Fruit fly (Drosophila melanogaster): ENCODE data around the gene Ipo9.
A peak's percentile ranks its signal among the peaks of the same experiment; 100 is the strongest.

The Ipo9 gene

dm6 chr3R:11437528-11437927 is 25.2 kb downstream of the Ipo9 start, which contains the start of gene CG17230:
Gene CG17230, plus strand, starts transcription at chr3R:11437785.
- no peak for TF ChIP-seq ey (GFP tag; optimal IDR thresholded peaks at IDR 0.05)
- TF ChIP-seq brk (GFP tag; optimal IDR thresholded peaks at IDR 0.05) = no peak
- TF ChIP-seq usp (GFP tag; optimal IDR thresholded peaks at IDR 0.05) = no peak
- TF ChIP-seq Hr78 (GFP tag; optimal IDR thresholded peaks at IDR 0.05) = no peak
- TF ChIP-seq Sp1 (GFP tag; optimal IDR thresholded peaks at IDR 0.05) = no peak
- TF ChIP-seq h (GFP tag; optimal IDR thresholded peaks at IDR 0.05) = no peak
- no peak for TF ChIP-seq lola (GFP tag; optimal IDR thresholded peaks at IDR 0.05)
- no peak for TF ChIP-seq Mio (GFP tag; optimal IDR thresholded peaks at IDR 0.05)
- no peak for TF ChIP-seq CG32264 (GFP tag; optimal IDR thresholded peaks at IDR 0.05)
- no peak for TF ChIP-seq Dif (GFP tag; optimal IDR thresholded peaks at IDR 0.05; ENCODE audit: partially characterized antibody)
- no peak for TF ChIP-seq fru (GFP tag; optimal IDR thresholded peaks at IDR 0.05)
- no peak for TF ChIP-seq Abd-B (GFP tag; optimal IDR thresholded peaks at IDR 0.05)
- no peak for TF ChIP-seq jim (GFP tag; optimal IDR thresholded peaks at IDR 0.05)
- no peak for TF ChIP-seq Rel (GFP tag; optimal IDR thresholded peaks at IDR 0.05)
- no peak for TF ChIP-seq Rel (tag; optimal IDR thresholded peaks at IDR 0.05)
- TF ChIP-seq psq (GFP tag; optimal IDR thresholded peaks at IDR 0.05) = no peak
- no peak for TF ChIP-seq dmrt93B (GFP tag; optimal IDR thresholded peaks at IDR 0.05)
- TF ChIP-seq Dfd (GFP tag; optimal IDR thresholded peaks at IDR 0.05) = no peak
- no peak for TF ChIP-seq Hnf4 (GFP tag; optimal IDR thresholded peaks at IDR 0.05)
- TF ChIP-seq dsf (GFP tag; optimal IDR thresholded peaks at IDR 0.05; ENCODE audit: borderline replicate concordance) = no peak
- no peak for TF ChIP-seq OdsH (GFP tag; optimal IDR thresholded peaks at IDR 0.05)

DNA sequence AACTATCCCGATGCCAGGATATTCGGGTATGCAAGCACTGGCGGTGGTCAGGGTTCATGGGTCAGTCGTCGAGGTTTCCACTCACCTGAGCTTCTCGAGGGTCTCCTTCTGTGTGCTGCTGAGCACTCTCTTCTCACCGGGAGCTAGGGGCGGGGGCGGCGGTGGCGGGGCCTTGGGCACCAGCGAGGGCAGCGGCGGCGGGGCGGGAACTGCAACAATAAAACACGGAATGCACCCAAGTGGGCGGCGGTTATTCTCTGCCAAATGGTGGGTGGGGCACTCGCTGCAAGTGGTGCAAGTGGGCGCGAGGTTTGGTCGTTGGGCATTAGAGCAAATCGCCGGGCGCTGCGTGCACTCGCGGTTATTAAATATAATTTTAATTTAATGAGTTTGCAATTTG is 28.7 kb downstream of the Ipo9 start:
- TF ChIP-seq Dfd (GFP tag; optimal IDR thresholded peaks at IDR 0.05) (peak; percentile 93), Vsx2 (GFP tag; optimal IDR thresholded peaks at IDR 0.05; ENCODE audit: partially characterized antibody) (no peak)

- TF ChIP-seq sage (GFP tag; optimal IDR thresholded peaks at IDR 0.05) = no peak
- TF ChIP-seq Vsx2 (GFP tag; optimal IDR thresholded peaks at IDR 0.05; ENCODE audit: partially characterized antibody) = peak; percentile 25
- no peak for TF ChIP-seq pan (optimal IDR thresholded peaks at IDR 0.05)
- no peak for TF ChIP-seq Mio (GFP tag; optimal IDR thresholded peaks at IDR 0.05)
- TF ChIP-seq Sp1 (GFP tag; optimal IDR thresholded peaks at IDR 0.05) = peak; percentile 64
- TF ChIP-seq CG32264 (GFP tag; optimal IDR thresholded peaks at IDR 0.05) = no peak
- TF ChIP-seq Jra (GFP tag; optimal IDR thresholded peaks at IDR 0.05) = no peak
- TF ChIP-seq Dif (GFP tag; optimal IDR thresholded peaks at IDR 0.05; ENCODE audit: partially characterized antibody) = peak; percentile 13
- no peak for TF ChIP-seq Myc (optimal IDR thresholded peaks at IDR 0.05)
- TF ChIP-seq CG9705 (GFP tag; optimal IDR thresholded peaks at IDR 0.05) = no peak
- TF ChIP-seq jim (GFP tag; optimal IDR thresholded peaks at IDR 0.05) = peak; percentile 72
- TF ChIP-seq brk (GFP tag; optimal IDR thresholded peaks at IDR 0.05) = peak; percentile 50
- no peak for TF ChIP-seq h (GFP tag; optimal IDR thresholded peaks at IDR 0.05)
- no peak for TF ChIP-seq Rel (GFP tag; optimal IDR thresholded peaks at IDR 0.05)
- TF ChIP-seq Rel (tag; optimal IDR thresholded peaks at IDR 0.05) = peak; percentile 15
- TF ChIP-seq psq (GFP tag; optimal IDR thresholded peaks at IDR 0.05) = peak; percentile 90
- no peak for TF ChIP-seq dmrt93B (GFP tag; optimal IDR thresholded peaks at IDR 0.05)
- TF ChIP-seq tai (GFP tag; optimal IDR thresholded peaks at IDR 0.05) = no peak
- no peak for TF ChIP-seq Dfd (GFP tag; optimal IDR thresholded peaks at IDR 0.05)
- TF ChIP-seq ey (GFP tag; optimal IDR thresholded peaks at IDR 0.05) = no peak
- TF ChIP-seq CrebA (GFP tag; optimal IDR thresholded peaks at IDR 0.05; ENCODE audit: borderline replicate concordance) = peak; percentile 59
- no peak for TF ChIP-seq woc (GFP tag; optimal IDR thresholded peaks at IDR 0.05)
Measured at dm6 chr3R:11449688-11450087, 37.4 kb downstream of the Ipo9 start.

DNA sequence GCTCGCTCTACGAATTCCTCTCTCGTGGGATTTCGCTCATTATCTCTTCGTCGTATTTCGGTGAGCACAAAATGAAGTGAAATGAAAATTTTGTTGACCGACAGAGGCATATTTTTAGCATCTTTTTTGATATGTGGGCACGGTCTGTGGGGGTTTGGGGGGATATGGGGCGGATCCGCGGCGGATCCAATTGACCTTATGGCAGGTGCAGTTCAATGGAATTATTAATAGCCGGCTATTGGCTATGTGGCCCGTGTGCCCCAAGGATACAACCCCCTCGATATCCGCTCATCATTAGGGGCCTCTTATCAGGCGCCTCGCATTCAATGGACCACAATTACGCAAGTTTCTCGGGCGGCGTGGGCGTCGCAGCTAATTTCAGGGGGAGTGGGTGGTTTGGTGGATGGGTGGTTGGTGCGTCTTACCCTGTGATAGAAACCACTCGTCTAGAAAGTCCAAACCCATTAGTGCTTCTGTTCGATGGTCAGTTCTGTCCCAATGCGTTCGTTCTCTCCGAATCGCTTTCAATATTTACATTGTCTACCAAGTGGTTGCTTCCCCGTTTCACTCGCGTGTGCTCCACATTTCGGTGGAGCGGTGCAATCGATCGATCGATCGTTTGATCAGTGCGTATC is 39.0 kb downstream of the Ipo9 start, which contains the start of gene sals:
Gene sals, minus strand, starts transcription at position 585 of the 635 bp plus-strand sequence.
- no peak for TF ChIP-seq fru (GFP tag; optimal IDR thresholded peaks at IDR 0.05)
- TF ChIP-seq Dif (GFP tag; optimal IDR thresholded peaks at IDR 0.05; ENCODE audit: partially characterized antibody) = no peak
- no peak for TF ChIP-seq dsf (GFP tag; optimal IDR thresholded peaks at IDR 0.05; ENCODE audit: borderline replicate concordance)
- no peak for TF ChIP-seq Myc (optimal IDR thresholded peaks at IDR 0.05)
- TF ChIP-seq woc (GFP tag; optimal IDR thresholded peaks at IDR 0.05) = no peak
- TF ChIP-seq dl (GFP tag; optimal IDR thresholded peaks at IDR 0.05; ENCODE audit: insufficient read depth in 1 of 2, partially characterized antibody in 2 of 2) = no peak
- TF ChIP-seq Sp1 (GFP tag; optimal IDR thresholded peaks at IDR 0.05) = no peak

DNA sequence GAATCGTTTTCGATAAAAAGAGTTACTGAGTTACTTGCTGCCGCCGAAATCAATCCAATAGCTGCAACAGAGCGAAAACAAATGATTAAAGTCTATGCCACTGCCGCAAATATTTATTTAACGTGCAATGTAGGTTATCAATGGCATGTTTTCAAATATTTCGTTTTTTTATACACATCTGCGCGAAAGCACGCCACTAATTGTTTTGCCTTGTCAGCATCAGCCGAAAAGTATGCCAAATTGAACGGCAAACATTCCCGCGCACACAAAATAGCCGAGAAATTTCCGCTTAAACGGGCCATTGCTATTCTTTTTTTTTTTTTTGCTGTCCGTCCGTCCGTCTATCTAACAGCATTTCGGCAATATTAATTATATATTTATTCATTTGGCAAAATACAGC is 39.7 kb downstream of the Ipo9 start:
- TF ChIP-seq N (GFP tag; optimal IDR thresholded peaks at IDR 0.05) (peak; percentile 62), Myc (optimal IDR thresholded peaks at IDR 0.05) (peak; percentile 80), OdsH (GFP tag; optimal IDR thresholded peaks at IDR 0.05) (no peak), Hr83 (GFP tag; optimal IDR thresholded peaks at IDR 0.05; ENCODE audit: poor library complexity, severe bottlenecking) (no peak), Vsx2 (GFP tag; optimal IDR thresholded peaks at IDR 0.05; ENCODE audit: partially characterized antibody) (peak; percentile 53)
